Fruit fly (Drosophila melanogaster): ENCODE results near the gene alpha-Est9.

- no peak for TF ChIP-seq gl (tag; optimal IDR thresholded peaks at IDR 0.05)
- no peak for TF ChIP-seq CG13204 (GFP tag; optimal IDR thresholded peaks at IDR 0.05)
- TF ChIP-seq rn (GFP tag; IDR thresholded peaks at IDR 0.05), result no peak
- no peak for TF ChIP-seq CG34367 (tag; optimal IDR thresholded peaks at IDR 0.05)
- TF ChIP-seq CG17806 (tag; optimal IDR thresholded peaks at IDR 0.05), result no peak
- TF ChIP-seq CG8301 (tag; optimal IDR thresholded peaks at IDR 0.05), result no peak
- no peak for TF ChIP-seq Snoo (tag; optimal IDR thresholded peaks at IDR 0.05)
- TF ChIP-seq CG10348 (GFP tag; IDR thresholded peaks at IDR 0.05), result no peak
- no peak for TF ChIP-seq CG8159 (tag; optimal IDR thresholded peaks at IDR 0.05)
- TF ChIP-seq Pif1B (GFP tag; optimal IDR thresholded peaks at IDR 0.05), result no peak
- no peak for TF ChIP-seq CG15710 (tag; optimal IDR thresholded peaks at IDR 0.05)
- TF ChIP-seq fd96Ca (GFP tag; IDR thresholded peaks at IDR 0.05), result no peak
These were observed 2.6 kb downstream of the alpha-Est9 start, which contains the start of gene Mics1 for dm6 chr3R:7502276-7502675.
